Fruit fly (Drosophila melanogaster) whole organism, embryonic: ENCODE results near the gene CG44362.
A peak's percentile ranks its signal among the peaks of the same experiment; 100 is the strongest.

ENCODE experiments used
- Aef1 ChIP-seq: fragments of 200-800 bp; sonication (Bioruptor generic); IDR thresholded peaks from 3 replicates; pipeline ENCODE4 v1.3.6; 2022; ENCODE audit warnings: missing biosample characterization, missing genetic modification characterization
- BEAF-32 ChIP-seq: fragments of 200-800 bp; sonication (Bioruptor generic); optimal IDR thresholded peaks from 3 replicates; lab custom pipeline; 2017; ENCODE audit warnings: missing biosample characterization, missing genetic modification characterization, mild to moderate bottlenecking, moderate library complexity, missing genetic modification reagents
- Bdp1 ChIP-seq: fragments of 200-800 bp; sonication (Bioruptor generic); optimal IDR thresholded peaks from 3 replicates; lab custom pipeline; 2016; ENCODE audit warnings: missing biosample characterization, missing genetic modification characterization
- CG10321 ChIP-seq: fragments of 200-800 bp; sonication (Bioruptor generic); IDR thresholded peaks from 2 replicates; pipeline ENCODE4 v1.3.6; 2022; ENCODE audit warnings: missing biosample characterization, missing genetic modification characterization
- CG10366 ChIP-seq: fragments of 200-800 bp; sonication (Bioruptor generic); IDR thresholded peaks from 2 replicates; pipeline ENCODE4 v1.3.6; 2022; ENCODE audit warnings: missing biosample characterization, missing genetic modification characterization
- CG10462 ChIP-seq: fragments of 200-800 bp; sonication (Bioruptor generic); optimal IDR thresholded peaks from 2 replicates; lab custom pipeline; 2016; ENCODE audit warnings: missing biosample characterization, missing genetic modification characterization
- CG11560 ChIP-seq: fragments of 200-800 bp; sonication (Bioruptor generic); IDR thresholded peaks from 3 replicates; pipeline ENCODE4 v1.3.6; 2022; ENCODE audit warnings: missing biosample characterization, missing genetic modification characterization
- CG13775 ChIP-seq: fragments of 200-800 bp; sonication (Bioruptor generic); optimal IDR thresholded peaks from 3 replicates; lab custom pipeline; 2017; ENCODE audit warnings: missing biosample characterization, mild to moderate bottlenecking, missing genetic modification characterization
- CG14965 ChIP-seq: fragments of 200-800 bp; sonication (Bioruptor generic); optimal IDR thresholded peaks from 2 replicates; lab custom pipeline; 2016; ENCODE audit warnings: missing biosample characterization, missing genetic modification characterization, borderline replicate concordance
- CG1603 ChIP-seq: fragments of 200-800 bp; sonication (Bioruptor generic); optimal IDR thresholded peaks from 2 replicates; lab custom pipeline; 2019; ENCODE audit warnings: missing biosample characterization, mild to moderate bottlenecking, missing genetic modification characterization, moderate library complexity
- CG17385 ChIP-seq: fragments of 200-800 bp; sonication (Bioruptor generic); optimal IDR thresholded peaks from 3 replicates; lab custom pipeline; 2018; ENCODE audit warnings: missing biosample characterization, mild to moderate bottlenecking, missing genetic modification characterization
- CG18476 ChIP-seq: fragments of 200-800 bp; sonication (Bioruptor generic); optimal IDR thresholded peaks from 2 replicates; lab custom pipeline; 2016; ENCODE audit warnings: missing biosample characterization, mild to moderate bottlenecking, missing genetic modification characterization
- CG2116 ChIP-seq: fragments of 200-800 bp; sonication (Bioruptor generic); optimal IDR thresholded peaks from 3 replicates; lab custom pipeline; 2018; ENCODE audit warnings: missing biosample characterization, mild to moderate bottlenecking, missing genetic modification characterization
- CG2120 ChIP-seq: fragments of 200-800 bp; sonication (Bioruptor generic); optimal IDR thresholded peaks from 3 replicates; lab custom pipeline; 2016; ENCODE audit warnings: missing biosample characterization, missing genetic modification characterization
- CG2889 ChIP-seq: fragments of 200-800 bp; sonication (Bioruptor generic); IDR thresholded peaks from 3 replicates; pipeline ENCODE4 v1.3.6; 2022; ENCODE audit warnings: missing biosample characterization, missing genetic modification characterization
- CG31388 ChIP-seq: fragments of 200-800 bp; sonication (Bioruptor generic); optimal IDR thresholded peaks from 2 replicates; lab custom pipeline; 2016; ENCODE audit warnings: missing biosample characterization, missing genetic modification characterization
- CG3995 ChIP-seq: fragments of 200-800 bp; sonication (Bioruptor generic); optimal IDR thresholded peaks from 3 replicates; lab custom pipeline; 2016; ENCODE audit warnings: missing biosample characterization, missing genetic modification characterization
- CG43689 ChIP-seq: fragments of 200-800 bp; sonication (Bioruptor generic); IDR thresholded peaks from 2 replicates; pipeline ENCODE4 v1.3.6; 2022; ENCODE audit warnings: missing biosample characterization, missing genetic modification characterization
- CG4730 ChIP-seq: fragments of 200-800 bp; sonication (Bioruptor generic); IDR thresholded peaks from 2 replicates; pipeline ENCODE4 v1.3.6; 2022; ENCODE audit warnings: missing biosample characterization, missing genetic modification characterization
- CG9797 ChIP-seq: fragments of 200-800 bp; sonication (Bioruptor generic); optimal IDR thresholded peaks from 3 replicates; lab custom pipeline; 2018; ENCODE audit warnings: missing biosample characterization, mild to moderate bottlenecking, missing genetic modification characterization
- CG9817 ChIP-seq: fragments of 200-800 bp; sonication (Bioruptor generic); optimal IDR thresholded peaks from 2 replicates; lab custom pipeline; 2018; ENCODE audit warnings: missing biosample characterization, mild to moderate bottlenecking, missing genetic modification characterization, moderate library complexity
- CG9932 ChIP-seq: fragments of 200-800 bp; sonication (Bioruptor generic); IDR thresholded peaks from 2 replicates; pipeline ENCODE4 v1.3.6; 2022; ENCODE audit warnings: missing biosample characterization, missing genetic modification characterization
- CTCF ChIP-seq: fragments of 200-800 bp; sonication (Bioruptor generic); optimal IDR thresholded peaks from 2 replicates; lab custom pipeline; 2017; ENCODE audit warnings: missing biosample characterization, mild to moderate bottlenecking, missing genetic modification characterization, moderate library complexity
- CkIIα-i1 ChIP-seq: fragments of 200-800 bp; sonication (Bioruptor generic); IDR thresholded peaks from 2 replicates; pipeline ENCODE4 v1.3.6; 2022; ENCODE audit warnings: missing biosample characterization, missing genetic modification characterization
- CoRest ChIP-seq: fragments of 200-800 bp; sonication (Bioruptor generic); optimal IDR thresholded peaks from 3 replicates; lab custom pipeline; 2018; ENCODE audit warnings: missing biosample characterization, mild to moderate bottlenecking, missing genetic modification characterization, moderate library complexity
- Dip3 ChIP-seq: fragments of 200-800 bp; sonication (Bioruptor generic); optimal IDR thresholded peaks from 3 replicates; lab custom pipeline; 2016; ENCODE audit warnings: missing biosample characterization, missing genetic modification characterization
- ERR ChIP-seq: fragments of 200-800 bp; sonication (Bioruptor generic); optimal IDR thresholded peaks from 2 replicates; lab custom pipeline; 2016; ENCODE audit warnings: missing biosample characterization, missing genetic modification characterization
- Fer1 ChIP-seq: fragments of 200-800 bp; sonication (Bioruptor generic); optimal IDR thresholded peaks from 2 replicates; lab custom pipeline; 2017; ENCODE audit warnings: missing biosample characterization, mild to moderate bottlenecking, missing genetic modification characterization
- Fer3 ChIP-seq: fragments of 200-800 bp; sonication (Bioruptor generic); optimal IDR thresholded peaks from 2 replicates; lab custom pipeline; 2018; ENCODE audit warnings: missing biosample characterization, mild to moderate bottlenecking, missing genetic modification characterization, moderate library complexity
- HHEX ChIP-seq: fragments of 200-800 bp; sonication (Bioruptor generic); optimal IDR thresholded peaks from 3 replicates; lab custom pipeline; 2017; ENCODE audit warnings: missing biosample characterization, mild to moderate bottlenecking, missing genetic modification characterization, missing genetic modification reagents
- HLH54F ChIP-seq: fragments of 200-800 bp; sonication (Bioruptor generic); optimal IDR thresholded peaks from 3 replicates; lab custom pipeline; 2016; ENCODE audit warnings: missing biosample characterization, missing genetic modification characterization
- NC2β ChIP-seq: fragments of 200-800 bp; sonication (Bioruptor generic); optimal IDR thresholded peaks from 2 replicates; lab custom pipeline; 2016; ENCODE audit warnings: missing biosample characterization, missing genetic modification characterization
- Neu2 ChIP-seq: fragments of 200-800 bp; sonication (Bioruptor generic); optimal IDR thresholded peaks from 3 replicates; lab custom pipeline; 2016; ENCODE audit warnings: missing biosample characterization, missing genetic modification characterization, borderline replicate concordance
- Nf-YC ChIP-seq: fragments of 200-800 bp; optimal IDR thresholded peaks from 3 replicates; lab custom pipeline; 2019; ENCODE audit warnings: missing biosample characterization, mild to moderate bottlenecking, missing genetic modification characterization, moderate library complexity
- Optix ChIP-seq: fragments of 200-800 bp; sonication (Bioruptor generic); IDR thresholded peaks from 3 replicates; pipeline ENCODE4 v1.3.6; 2022; ENCODE audit warnings: missing biosample characterization, missing genetic modification characterization
- Ptx1 ChIP-seq: fragments of 200-800 bp; sonication (Bioruptor generic); IDR thresholded peaks from 2 replicates; pipeline ENCODE4 v1.3.6; 2022; ENCODE audit warnings: missing biosample characterization, missing genetic modification characterization
- Sry-δ ChIP-seq: fragments of 200-800 bp; sonication (Bioruptor generic); optimal IDR thresholded peaks from 2 replicates; lab custom pipeline; 2016; ENCODE audit warnings: missing biosample characterization, missing genetic modification characterization
- Ssrp ChIP-seq: fragments of 200-800 bp; sonication (Bioruptor generic); optimal IDR thresholded peaks from 2 replicates; lab custom pipeline; 2018; ENCODE audit warnings: missing biosample characterization, mild to moderate bottlenecking, missing genetic modification characterization, moderate library complexity
- ac ChIP-seq: fragments of 200-800 bp; sonication (Bioruptor generic); optimal IDR thresholded peaks from 3 replicates; lab custom pipeline; 2017; ENCODE audit warnings: missing biosample characterization, mild to moderate bottlenecking, missing genetic modification characterization
- chm ChIP-seq: fragments of 200-800 bp; sonication (Bioruptor generic); IDR thresholded peaks from 2 replicates; pipeline ENCODE4 v1.3.6; 2022; ENCODE audit warnings: missing biosample characterization, missing genetic modification characterization
- fd96Cb ChIP-seq: fragments of 200-800 bp; sonication (Bioruptor generic); optimal IDR thresholded peaks from 2 replicates; lab custom pipeline; 2018; ENCODE audit warnings: missing biosample characterization, mild to moderate bottlenecking, missing genetic modification characterization, moderate library complexity
- grau ChIP-seq: fragments of 200-800 bp; optimal IDR thresholded peaks from 3 replicates; lab custom pipeline; 2019; ENCODE audit warnings: missing biosample characterization, mild to moderate bottlenecking, missing genetic modification characterization, moderate library complexity
- jing ChIP-seq: fragments of 200-800 bp; sonication (Bioruptor generic); optimal IDR thresholded peaks from 2 replicates; lab custom pipeline; 2018; ENCODE audit warnings: missing biosample characterization, mild to moderate bottlenecking, missing genetic modification characterization
- lola ChIP-seq, 3 experiments: fragments of >200 bp in 2 of 3; fragments of 200-800 bp in 1 of 3; sonication (Bioruptor generic) in 1 of 3; optimal IDR thresholded peaks; 2 replicates each; lab custom pipeline; 2017 to 2019; ENCODE audit warnings: missing biosample characterization in 3 of 3, missing genetic modification characterization in 3 of 3, mild to moderate bottlenecking in 1 of 3, moderate library complexity in 1 of 3
- maf-S ChIP-seq: fragments of 200-800 bp; sonication (Bioruptor generic); optimal IDR thresholded peaks from 2 replicates; lab custom pipeline; 2016; ENCODE audit warnings: missing biosample characterization, missing genetic modification characterization
- nmo ChIP-seq: fragments of 200-800 bp; sonication (Bioruptor generic); optimal IDR thresholded peaks from 2 replicates; lab custom pipeline; 2018; ENCODE audit warnings: missing biosample characterization, mild to moderate bottlenecking, missing genetic modification characterization, moderate library complexity
- sens-2 ChIP-seq: fragments of 200-800 bp; sonication (Bioruptor generic); IDR thresholded peaks from 2 replicates; pipeline ENCODE4 v1.3.6; 2022; ENCODE audit warnings: missing biosample characterization, missing genetic modification characterization
- sima ChIP-seq: fragments of 200-800 bp; sonication (Bioruptor generic); optimal IDR thresholded peaks from 2 replicates; lab custom pipeline; 2016; ENCODE audit warnings: missing biosample characterization, missing genetic modification characterization
- stc ChIP-seq: fragments of 200-800 bp; sonication (Bioruptor generic); IDR thresholded peaks from 2 replicates; pipeline ENCODE4 v1.3.6; 2022; ENCODE audit warnings: missing biosample characterization, missing genetic modification characterization
- twi ChIP-seq: fragments of 200-800 bp; optimal IDR thresholded peaks from 2 replicates; lab custom pipeline; 2019; ENCODE audit warnings: missing biosample characterization, mild to moderate bottlenecking, missing genetic modification characterization, moderate library complexity
- zen2 ChIP-seq: fragments of 200-800 bp; sonication (Bioruptor generic); IDR thresholded peaks from 3 replicates; pipeline ENCODE4 v1.3.6; 2022; ENCODE audit warnings: missing biosample characterization, missing genetic modification characterization; ENCODE audit not compliant: partially characterized antibody
- zfh2 ChIP-seq: fragments of 200-800 bp; sonication (Bioruptor generic); optimal IDR thresholded peaks from 2 replicates; lab custom pipeline; 2016; ENCODE audit warnings: missing biosample characterization, missing genetic modification characterization

The CG44362 gene

DNA sequence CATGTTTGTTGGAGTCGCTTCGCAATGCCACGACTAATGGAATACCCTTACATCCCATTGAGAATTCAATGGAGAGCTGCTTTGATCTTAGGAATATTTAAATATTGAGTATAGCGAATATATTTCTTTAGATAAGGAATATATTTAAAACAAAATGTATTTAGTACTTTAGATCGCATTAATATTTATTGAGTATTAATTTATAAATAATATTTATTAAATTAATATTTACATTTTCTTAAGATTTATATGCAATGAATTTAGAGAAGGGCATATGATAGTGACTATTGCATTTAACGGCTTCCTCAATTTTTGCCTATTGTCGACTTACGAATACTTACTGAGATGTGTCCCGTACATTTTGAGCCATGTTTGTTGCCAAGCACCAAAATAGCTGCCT is 46.8 kb downstream of the CG44362 start (continued):
- peak; percentile 26 for TF ChIP-seq CG17385 (GFP tag; lab: Kevin White, UChicago)
- TF ChIP-seq lola (GFP tag; optimal IDR thresholded peaks at IDR 0.05; lab: Kevin White, UChicago): no peak
- TF ChIP-seq stc: no peak
- TF ChIP-seq sens-2 (GFP tag; lab: Robert Waterston, UW): no peak
- TF ChIP-seq ERR (GFP tag; lab: Kevin White, UChicago): no peak
- no peak for TF ChIP-seq jing (GFP tag; lab: Kevin White, UChicago)
- no peak for TF ChIP-seq CG3995
- TF ChIP-seq CG13775 (GFP tag; lab: Kevin White, UChicago): no peak
- TF ChIP-seq CG18476 (GFP tag; lab: Kevin White, UChicago): no peak
- TF ChIP-seq CG11560 (tag; lab: Robert Waterston, UW): no peak
- no peak for TF ChIP-seq Fer3
- no peak for TF ChIP-seq CTCF (GFP tag; lab: Kevin White, UChicago)
- no peak for TF ChIP-seq CG10321 (GFP tag; lab: Robert Waterston, UW)
- TF ChIP-seq CG9932: no peak
- no peak for TF ChIP-seq CG43689 (GFP tag; lab: Robert Waterston, UW)
- no peak for TF ChIP-seq CG14965 (GFP tag; lab: Kevin White, UChicago)
- TF ChIP-seq twi: no peak
- TF ChIP-seq Ssrp: peak; percentile 33
- no peak for TF ChIP-seq ac (GFP tag; lab: Kevin White, UChicago)
- TF ChIP-seq Fer1 (GFP tag; lab: Kevin White, UChicago): no peak
- no peak for TF ChIP-seq HHEX (GFP tag; lab: Kevin White, UChicago)
- no peak for TF ChIP-seq CG9817 (tag; lab: Kevin White, UChicago)
- TF ChIP-seq grau (tag; lab: Kevin White, UChicago): peak; percentile 50
- no peak for TF ChIP-seq Neu2 (GFP tag; lab: Kevin White, UChicago)
- TF ChIP-seq Bdp1: no peak
- no peak for TF ChIP-seq Dip3
- TF ChIP-seq CkIIα-i1: no peak
- no peak for TF ChIP-seq Sry-δ (GFP tag; lab: Kevin White, UChicago)
- TF ChIP-seq HLH54F: no peak
- no peak for TF ChIP-seq chm (GFP tag; lab: Robert Waterston, UW)
- no peak for TF ChIP-seq sima (GFP tag; lab: Kevin White, UChicago)
- TF ChIP-seq nmo (GFP tag; lab: Kevin White, UChicago): peak; percentile 50
- no peak for TF ChIP-seq CG2120 (GFP tag; lab: Kevin White, UChicago)
- TF ChIP-seq Nf-YC (tag; lab: Kevin White, UChicago): no peak
- no peak for TF ChIP-seq CG10366 (GFP tag; lab: Robert Waterston, UW)
- TF ChIP-seq CG31388 (GFP tag; lab: Kevin White, UChicago): no peak
- no peak for TF ChIP-seq CG10462 (GFP tag; lab: Kevin White, UChicago)
- TF ChIP-seq CG2116 (GFP tag; lab: Kevin White, UChicago): no peak
- no peak for TF ChIP-seq CG4730 (GFP tag; lab: Robert Waterston, UW)
- TF ChIP-seq Ptx1 (GFP tag; lab: Robert Waterston, UW): peak; percentile 39; the same call in 1 of the 2 replicates
- TF ChIP-seq Aef1 (GFP tag; lab: Robert Waterston, UW): no peak
- TF ChIP-seq CoRest (tag; lab: Kevin White, UChicago): peak; percentile 56
- no peak for TF ChIP-seq NC2β (GFP tag; lab: Kevin White, UChicago)
- no peak for TF ChIP-seq CG2889 (GFP tag; lab: Robert Waterston, UW)
- no peak for TF ChIP-seq maf-S (GFP tag; lab: Kevin White, UChicago)
- TF ChIP-seq zfh2 (GFP tag; lab: Kevin White, UChicago): no peak
- no peak for TF ChIP-seq CG9797 (GFP tag; lab: Kevin White, UChicago)
- no peak for TF ChIP-seq Optix (GFP tag; lab: Robert Waterston, UW)
- no peak for TF ChIP-seq fd96Cb (tag; lab: Kevin White, UChicago)
- no peak for TF ChIP-seq BEAF-32 (GFP tag; lab: Kevin White, UChicago)
- TF ChIP-seq CG1603 (tag; lab: Kevin White, UChicago): no peak
- no peak for TF ChIP-seq zen2
